Worm (Caenorhabditis elegans) whole organism, early embryonic: ENCODE measurements around the gene tbc-8.

ENCODE experiments used
- aly-1 ChIP-seq: sonication (generic microtip); optimal IDR thresholded peaks from 2 replicates; lab custom pipeline; 2016; ENCODE audit warnings: missing genetic modification characterization, missing compliant biosample characterization
- ama-1 ChIP-seq: fragments of 150-350 bp; optimal IDR thresholded peaks from 2 replicates; lab custom pipeline; 2014

DNA sequence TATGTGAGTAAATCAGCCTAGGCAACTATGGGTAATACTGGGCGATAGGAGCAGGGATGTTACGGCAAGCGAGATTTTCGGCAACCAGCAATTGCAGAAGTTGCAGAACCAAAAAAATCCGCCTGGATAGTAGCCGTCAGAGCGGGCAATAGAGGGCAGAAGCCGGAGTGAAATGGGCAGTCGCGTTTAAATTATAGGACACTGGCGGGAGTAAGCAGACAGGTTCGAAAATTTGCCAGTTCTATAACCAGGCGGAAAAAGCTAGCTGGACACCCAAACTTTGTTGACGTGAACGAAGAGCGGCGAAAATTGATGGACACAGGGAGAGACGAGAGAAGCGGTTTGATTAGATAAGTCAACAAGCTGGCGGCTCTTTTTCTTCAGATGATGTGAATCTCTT, 4.8 kb upstream of the tbc-8 start:
- TF ChIP-seq ama-1 (lab: Kevin White, UChicago) (no peak), aly-1 (tag; lab: Kevin White, UChicago) (no peak)
